Worm (Caenorhabditis elegans) whole organism, L1 larva: ENCODE results near the gene efhc-1.
A peak's percentile ranks its signal among the peaks of the same experiment; 100 is the strongest.

ENCODE experiments used
- C04F5.9 ChIP-seq: sonication (generic microtip); optimal IDR thresholded peaks from 2 replicates; lab custom pipeline; 2016; ENCODE audit warnings: missing genetic modification characterization, missing compliant biosample characterization
- C16A3.4 ChIP-seq: fragments of 150-350 bp; optimal IDR thresholded peaks from 2 replicates; lab custom pipeline; 2014; ENCODE audit warnings: missing biosample characterization, missing genetic modification characterization
- Y116A8C.19 ChIP-seq: sonication (generic microtip); optimal IDR thresholded peaks from 2 replicates; lab custom pipeline; 2016; ENCODE audit warnings: missing compliant biosample characterization, missing genetic modification characterization, borderline replicate concordance
- alr-1 ChIP-seq: fragments of 200-800 bp; sonication (Bioruptor generic); optimal IDR thresholded peaks from 2 replicates; lab custom pipeline; 2018; ENCODE audit warnings: borderline replicate concordance, mild to moderate bottlenecking, missing genetic modification characterization, missing compliant biosample characterization
- aly-2 ChIP-seq: fragments of 150-350 bp; optimal IDR thresholded peaks from 2 replicates; lab custom pipeline; 2014; ENCODE audit warnings: missing biosample characterization, missing genetic modification characterization
- ama-1 ChIP-seq: fragments of 150-350 bp; optimal IDR thresholded peaks from 2 replicates; lab custom pipeline; 2014
- blmp-1 ChIP-seq: fragments of 150-350 bp; optimal IDR thresholded peaks from 2 replicates; lab custom pipeline; 2014; ENCODE audit warnings: missing biosample characterization, missing genetic modification characterization
- ceh-63 ChIP-seq: fragments of 200-800 bp; sonication (Bioruptor generic); optimal IDR thresholded peaks from 2 replicates; lab custom pipeline; 2018; ENCODE audit warnings: mild to moderate bottlenecking, missing genetic modification characterization, missing compliant biosample characterization
- ceh-8 ChIP-seq: fragments of 200-800 bp; sonication (Bioruptor generic); optimal IDR thresholded peaks from 2 replicates; lab custom pipeline; 2018; ENCODE audit warnings: mild to moderate bottlenecking, missing genetic modification characterization, moderate library complexity, missing compliant biosample characterization
- ceh-88 ChIP-seq: fragments of 200-800 bp; sonication (Bioruptor generic); IDR thresholded peaks from 2 replicates; pipeline ENCODE4 v1.3.6; 2022; ENCODE audit warnings: missing genetic modification characterization, missing compliant biosample characterization
- ceh-90 ChIP-seq: sonication (generic microtip); optimal IDR thresholded peaks from 2 replicates; lab custom pipeline; 2016; ENCODE audit warnings: missing genetic modification characterization, missing compliant biosample characterization
- ces-1 ChIP-seq: fragments of 150-350 bp; optimal IDR thresholded peaks from 2 replicates; lab custom pipeline; 2014; ENCODE audit warnings: missing biosample characterization, missing genetic modification reagents, missing genetic modification characterization
- dpl-1 ChIP-seq, 3 experiments: fragments of 150-350 bp in 2 of 3; sonication (generic microtip) in 1 of 3; optimal IDR thresholded peaks; 2 replicates each; lab custom pipeline; 2014 to 2017; ENCODE audit warnings: missing biosample characterization in 3 of 3, missing genetic modification characterization in 3 of 3, missing genetic modification reagents in 3 of 3
- dsc-1 ChIP-seq: sonication (generic microtip); optimal IDR thresholded peaks from 2 replicates; lab custom pipeline; 2016; ENCODE audit warnings: mild to moderate bottlenecking, missing genetic modification characterization, missing compliant biosample characterization
- efl-1 ChIP-seq, 4 experiments: fragments of 150-350 bp; optimal IDR thresholded peaks in 3 of 4; peaks in 1 of 4; 1 replicate in 1 of 4; 2 replicates in 3 of 4; lab custom pipeline; 2014; ENCODE audit warnings: missing biosample characterization in 2 of 4, missing genetic modification characterization in 2 of 4, missing genetic modification reagents in 2 of 4
- efl-3 ChIP-seq: fragments of 200-800 bp; sonication (Bioruptor generic); optimal IDR thresholded peaks from 2 replicates; lab custom pipeline; 2018; ENCODE audit warnings: mild to moderate bottlenecking, missing genetic modification characterization, missing compliant biosample characterization
- egl-13 ChIP-seq: sonication (generic microtip); optimal IDR thresholded peaks from 2 replicates; lab custom pipeline; 2016; ENCODE audit warnings: missing genotype, missing genetic modification reagents, missing genetic modification characterization, missing compliant biosample characterization
- elt-2 ChIP-seq: sonication (generic microtip); optimal IDR thresholded peaks from 2 replicates; lab custom pipeline; 2016; ENCODE audit warnings: missing genetic modification characterization, mild to moderate bottlenecking, inconsistent platforms, missing compliant biosample characterization, missing genetic modification reagents
- ets-5 ChIP-seq: fragments of 200-800 bp; sonication (Bioruptor generic); IDR thresholded peaks from 2 replicates; pipeline ENCODE4 v1.3.6; 2022; ENCODE audit warnings: missing genetic modification characterization, missing compliant biosample characterization
- fkh-4 ChIP-seq: sonication (generic microtip); optimal IDR thresholded peaks from 2 replicates; lab custom pipeline; 2016; ENCODE audit warnings: missing compliant biosample characterization, missing genetic modification characterization, borderline replicate concordance
- fkh-8 ChIP-seq: sonication (generic microtip); optimal IDR thresholded peaks from 2 replicates; lab custom pipeline; 2016; ENCODE audit warnings: mild to moderate bottlenecking, missing genetic modification characterization, missing compliant biosample characterization
- grh-1 ChIP-seq: fragments of 200-800 bp; sonication (Bioruptor generic); IDR thresholded peaks from 2 replicates; pipeline ENCODE4 v1.3.6; 2022; ENCODE audit warnings: missing genetic modification reagents, missing genetic modification characterization, missing compliant biosample characterization
- hlh-4 ChIP-seq: sonication (generic microtip); optimal IDR thresholded peaks from 2 replicates; lab custom pipeline; 2016; ENCODE audit warnings: mild to moderate bottlenecking, missing genetic modification characterization, missing compliant biosample characterization
- hpl-2 ChIP-seq: fragments of 150-350 bp; optimal IDR thresholded peaks from 2 replicates; lab custom pipeline; 2014; ENCODE audit warnings: missing biosample characterization, missing genetic modification reagents, missing genetic modification characterization
- irx-1 ChIP-seq: sonication (generic microtip); optimal IDR thresholded peaks from 2 replicates; lab custom pipeline; 2016; ENCODE audit warnings: missing genetic modification characterization, missing compliant biosample characterization
- jun-1 ChIP-seq: fragments of 150-350 bp; optimal IDR thresholded peaks from 2 replicates; lab custom pipeline; 2014; ENCODE audit warnings: missing biosample characterization, missing genetic modification reagents, missing genetic modification characterization
- lin-13 ChIP-seq: fragments of 150-350 bp; optimal IDR thresholded peaks from 2 replicates; lab custom pipeline; 2014; ENCODE audit warnings: missing biosample characterization, missing genetic modification reagents, missing genetic modification characterization
- lin-14 ChIP-seq: fragments of 200-800 bp; sonication (Bioruptor generic); optimal IDR thresholded peaks from 2 replicates; lab custom pipeline; 2018; ENCODE audit warnings: mild to moderate bottlenecking, missing genetic modification characterization, moderate library complexity, missing compliant biosample characterization
- lsy-2 ChIP-seq, 2 experiments: fragments of 150-350 bp; optimal IDR thresholded peaks; 2 replicates each; lab custom pipeline; 2014; ENCODE audit warnings: missing biosample characterization in 2 of 2, missing genetic modification characterization in 2 of 2
- mef-2 ChIP-seq: fragments of 150-350 bp; optimal IDR thresholded peaks from 2 replicates; lab custom pipeline; 2014; ENCODE audit warnings: missing biosample characterization, missing genetic modification characterization
- mep-1 ChIP-seq: fragments of 150-350 bp; optimal IDR thresholded peaks from 2 replicates; lab custom pipeline; 2014; ENCODE audit warnings: missing biosample characterization, missing genetic modification characterization
- nhr-11 ChIP-seq: fragments of 150-350 bp; optimal IDR thresholded peaks from 2 replicates; lab custom pipeline; 2014; ENCODE audit warnings: missing biosample characterization, missing genetic modification characterization
- nhr-19 ChIP-seq: fragments of 200-800 bp; sonication (Bioruptor generic); conservative IDR thresholded peaks from 2 replicates; pipeline ENCODE4 v1.3.6; 2022; ENCODE audit warnings: missing genetic modification characterization, missing compliant biosample characterization
- nhr-20 ChIP-seq: sonication (generic microtip); optimal IDR thresholded peaks from 2 replicates; lab custom pipeline; 2016; ENCODE audit warnings: mild to moderate bottlenecking, missing genetic modification characterization, missing compliant biosample characterization
- nhr-237 ChIP-seq: fragments of 150-350 bp; optimal IDR thresholded peaks from 2 replicates; lab custom pipeline; 2014; ENCODE audit warnings: missing biosample characterization, missing genetic modification characterization
- nhr-47 ChIP-seq: sonication (generic microtip); optimal IDR thresholded peaks from 2 replicates; lab custom pipeline; 2016; ENCODE audit warnings: mild to moderate bottlenecking, missing genetic modification characterization, moderate library complexity, missing compliant biosample characterization
- nhr-71 ChIP-seq: sonication (generic microtip); optimal IDR thresholded peaks from 2 replicates; lab custom pipeline; 2016; ENCODE audit warnings: mild to moderate bottlenecking, missing genetic modification characterization, moderate library complexity, missing compliant biosample characterization
- nhr-76 ChIP-seq: sonication (generic microtip); optimal IDR thresholded peaks from 2 replicates; lab custom pipeline; 2017; ENCODE audit warnings: missing biosample characterization, missing genetic modification characterization
- nhr-85 ChIP-seq: sonication (generic microtip); peaks from one replicate; lab custom pipeline; 2016; ENCODE audit warnings: missing genetic modification characterization, inconsistent platforms, missing compliant biosample characterization
- pqm-1 ChIP-seq: sonication (generic microtip); optimal IDR thresholded peaks from 3 replicates; lab custom pipeline; 2017; ENCODE audit warnings: missing biosample characterization, missing genetic modification characterization
- rnt-1 ChIP-seq: sonication (generic microtip); optimal IDR thresholded peaks from 2 replicates; lab custom pipeline; 2016; ENCODE audit warnings: mild to moderate bottlenecking, missing genetic modification characterization, moderate library complexity, missing compliant biosample characterization
- skn-1 ChIP-seq: fragments of 150-350 bp; optimal IDR thresholded peaks from 2 replicates; lab custom pipeline; 2014; ENCODE audit warnings: missing biosample characterization, missing genetic modification characterization
- snpc-4 ChIP-seq: fragments of 150-350 bp; optimal IDR thresholded peaks from 2 replicates; lab custom pipeline; 2014; ENCODE audit warnings: missing biosample characterization, missing genetic modification characterization
- snu-23 ChIP-seq: sonication (generic microtip); optimal IDR thresholded peaks from 2 replicates; lab custom pipeline; 2016; ENCODE audit warnings: missing genetic modification characterization, missing compliant biosample characterization
- sptf-1 ChIP-seq: fragments of 150-350 bp; optimal IDR thresholded peaks from 2 replicates; lab custom pipeline; 2014; ENCODE audit warnings: missing biosample characterization, missing genetic modification characterization
- sup-37 ChIP-seq: fragments of 200-800 bp; sonication (Bioruptor generic); optimal IDR thresholded peaks from 2 replicates; lab custom pipeline; 2018; ENCODE audit warnings: mild to moderate bottlenecking, missing genetic modification characterization, missing compliant biosample characterization
- swsn-7 ChIP-seq: sonication (generic microtip); optimal IDR thresholded peaks from 2 replicates; lab custom pipeline; 2016; ENCODE audit warnings: missing genetic modification characterization, missing compliant biosample characterization
- tbx-2 ChIP-seq: sonication (generic microtip); optimal IDR thresholded peaks from 2 replicates; lab custom pipeline; 2016; ENCODE audit warnings: missing genetic modification characterization, missing compliant biosample characterization
- unc-130 ChIP-seq: fragments of 150-350 bp; optimal IDR thresholded peaks from 2 replicates; lab custom pipeline; 2017; ENCODE audit warnings: missing biosample characterization, missing genetic modification characterization, inconsistent platforms
- unc-62 ChIP-seq: fragments of 150-350 bp; optimal IDR thresholded peaks from 2 replicates; lab custom pipeline; 2014; ENCODE audit warnings: missing biosample characterization, missing genetic modification reagents, missing genetic modification characterization
- unc-86 ChIP-seq: sonication (generic microtip); optimal IDR thresholded peaks from 2 replicates; lab custom pipeline; 2016; ENCODE audit warnings: missing genetic modification characterization, missing compliant biosample characterization
- vab-15 ChIP-seq: sonication (generic microtip); optimal IDR thresholded peaks from 2 replicates; lab custom pipeline; 2017; ENCODE audit warnings: missing genotype, mild to moderate bottlenecking, missing genetic modification characterization, missing compliant biosample characterization
- zag-1 ChIP-seq: fragments of 150-350 bp; optimal IDR thresholded peaks from 2 replicates; lab custom pipeline; 2014; ENCODE audit warnings: missing biosample characterization, missing genetic modification characterization
- zip-4 ChIP-seq: fragments of 200-800 bp; sonication (Bioruptor generic); optimal IDR thresholded peaks from 2 replicates; lab custom pipeline; 2018; ENCODE audit warnings: mild to moderate bottlenecking, missing genetic modification characterization, moderate library complexity, missing compliant biosample characterization
- ztf-4 ChIP-seq: fragments of 150-350 bp; optimal IDR thresholded peaks from 2 replicates; lab custom pipeline; 2014; ENCODE audit warnings: missing biosample characterization, missing genetic modification characterization

Gene efhc-1

DNA sequence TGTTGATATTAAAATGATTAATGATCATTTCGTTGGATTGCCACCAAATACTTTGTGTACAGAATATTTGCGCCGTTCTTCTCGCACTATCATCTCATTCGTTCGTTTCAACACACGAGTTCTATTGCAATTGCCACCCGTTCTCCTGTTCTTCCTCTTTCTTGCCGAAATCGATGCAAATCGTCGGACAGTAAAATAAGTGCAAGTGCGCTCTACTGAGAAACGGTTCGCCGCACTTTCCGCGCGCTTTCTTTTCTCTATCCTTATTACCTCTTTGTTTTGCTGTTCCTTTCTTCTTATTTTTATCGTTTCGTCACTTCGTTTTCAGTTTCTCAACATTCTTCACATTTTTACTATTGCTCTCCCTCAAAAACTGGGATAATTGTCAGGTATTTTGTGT, 33.0 kb downstream of the efhc-1 start (continued):
- TF ChIP-seq egl-13 (tag; lab: Kevin White, UChicago): no peak
- TF ChIP-seq irx-1 (tag; lab: Kevin White, UChicago): no peak
- no peak for TF ChIP-seq aly-2
- TF ChIP-seq hlh-4 (tag; lab: Kevin White, UChicago): no peak
- peak; percentile 0 to 20 for TF ChIP-seq lsy-2 (tag; optimal IDR thresholded peaks at IDR 0.05; lab: Kevin White, UChicago)
- TF ChIP-seq rnt-1 (tag; lab: Kevin White, UChicago): no peak
- TF ChIP-seq nhr-47: no peak
- no peak for TF ChIP-seq nhr-11 (tag; lab: Kevin White, UChicago)
- no peak for TF ChIP-seq unc-86
- TF ChIP-seq ceh-90 (tag; lab: Kevin White, UChicago): no peak
- no peak for TF ChIP-seq pqm-1 (tag; lab: Kevin White, UChicago)
- peak; percentile 29 to 40 (median 31) for TF ChIP-seq dpl-1 (GFP tag; optimal IDR thresholded peaks at IDR 0.05; lab: Kevin White, UChicago)
- TF ChIP-seq hpl-2 (GFP tag; lab: Kevin White, UChicago): no peak
- no peak for TF ChIP-seq nhr-19 (GFP tag; lab: Robert Waterston, UW)
- no peak for TF ChIP-seq elt-2 (tag; lab: Kevin White, UChicago)
- TF ChIP-seq grh-1 (GFP tag; lab: Robert Waterston, UW): no peak
- no peak for TF ChIP-seq ama-1 (lab: Kevin White, UChicago)
- TF ChIP-seq alr-1 (tag; lab: Kevin White, UChicago): no peak
- TF ChIP-seq mef-2 (tag; lab: Kevin White, UChicago): no peak
- TF ChIP-seq efl-3 (GFP tag; lab: Kevin White, UChicago): no peak
- TF ChIP-seq lin-14 (GFP tag; lab: Kevin White, UChicago): peak; percentile 74
- peak; percentile 1 for TF ChIP-seq nhr-71 (tag; lab: Kevin White, UChicago)
- no peak for TF ChIP-seq fkh-4 (tag; lab: Kevin White, UChicago)
- TF ChIP-seq C16A3.4: peak; percentile 4
- TF ChIP-seq Y116A8C.19 (tag; lab: Kevin White, UChicago): no peak
- TF ChIP-seq fkh-8: no peak
- peak; percentile 39 for TF ChIP-seq snu-23 (GFP tag; lab: Kevin White, UChicago)
- peak; percentile 49 for TF ChIP-seq mep-1
- TF ChIP-seq efl-1 (optimal IDR thresholded peaks at IDR 0.05; lab: Kevin White, UChicago): no peak
- TF ChIP-seq efl-1 (GFP tag; optimal IDR thresholded peaks at IDR 0.05 in 1 of 2; lab: Kevin White, UChicago): peak in 1 of 2 experiments; percentile 84
- TF ChIP-seq zag-1 (tag; lab: Kevin White, UChicago): no peak
- no peak for TF ChIP-seq ceh-88 (GFP tag; lab: Robert Waterston, UW)
- no peak for TF ChIP-seq ces-1 (GFP tag; lab: Kevin White, UChicago)
- peak; percentile 19 for TF ChIP-seq nhr-20 (tag; lab: Kevin White, UChicago)
- TF ChIP-seq C04F5.9 (tag; lab: Kevin White, UChicago): no peak
- no peak for TF ChIP-seq tbx-2 (tag; lab: Kevin White, UChicago)
- TF ChIP-seq swsn-7 (tag; lab: Kevin White, UChicago): no peak
- TF ChIP-seq snpc-4 (tag; lab: Kevin White, UChicago): no peak
- TF ChIP-seq dsc-1 (tag; lab: Kevin White, UChicago): no peak
- no peak for TF ChIP-seq unc-62 (GFP tag; lab: Kevin White, UChicago)
- TF ChIP-seq unc-130: no peak
- TF ChIP-seq ceh-8 (GFP tag; lab: Kevin White, UChicago): no peak
- TF ChIP-seq jun-1 (tag; lab: Kevin White, UChicago): no peak
- TF ChIP-seq blmp-1 (tag; lab: Kevin White, UChicago): peak; percentile 86
- no peak for TF ChIP-seq sup-37 (GFP tag; lab: Kevin White, UChicago)
- no peak for TF ChIP-seq nhr-237 (tag; lab: Kevin White, UChicago)
- TF ChIP-seq ets-5 (GFP tag; lab: Robert Waterston, UW): no peak
- TF ChIP-seq ztf-4 (tag; lab: Kevin White, UChicago): no peak
- no peak for TF ChIP-seq zip-4 (GFP tag; lab: Kevin White, UChicago)
- no peak for TF ChIP-seq vab-15 (tag; lab: Kevin White, UChicago)
- no peak for TF ChIP-seq sptf-1 (tag; lab: Kevin White, UChicago)
- TF ChIP-seq ceh-63 (GFP tag; lab: Kevin White, UChicago): no peak
- TF ChIP-seq nhr-76 (tag; lab: Kevin White, UChicago): no peak
- TF ChIP-seq nhr-85 (tag; lab: Kevin White, UChicago): peak; percentile 72
- TF ChIP-seq lin-13: no peak
- TF ChIP-seq skn-1: no peak
- TF ChIP-seq, all 84 proteins: peak for 14
